Fruit fly (Drosophila melanogaster) whole organism, wandering third instar larva: ENCODE results near the gene CG9961.

Experiments
- Myc ChIP-seq: fragments of >200 bp; optimal IDR thresholded peaks from 2 replicates; lab custom pipeline; 2017
- Vsx2 ChIP-seq: fragments of 200-300, 225-300 bp; sonication (Bioruptor generic); optimal IDR thresholded peaks from 2 replicates; lab custom pipeline; 2018; ENCODE audit warnings: missing biosample characterization, missing genetic modification characterization; ENCODE audit not compliant: partially characterized antibody
- brk ChIP-seq: fragments of 200-800 bp; sonication (Bioruptor generic); optimal IDR thresholded peaks from 2 replicates; lab custom pipeline; 2016; ENCODE audit warnings: missing biosample characterization, mild to moderate bottlenecking, missing genetic modification characterization
- dl ChIP-seq, 2 experiments: fragments of 175-275, 200-275 bp in 1 of 2; fragments of 200-275 bp in 1 of 2; sonication (Bioruptor generic); optimal IDR thresholded peaks; lab custom pipeline; 2018; ENCODE audit warnings: mild to moderate bottlenecking in 2 of 2, missing biosample characterization in 2 of 2, missing genetic modification characterization in 2 of 2, moderate library complexity in 2 of 2; ENCODE audit not compliant: partially characterized antibody in 2 of 2, insufficient read depth in 1 of 2
- dmrt93B ChIP-seq: fragments of 200-800 bp; sonication (Bioruptor generic); optimal IDR thresholded peaks from 2 replicates; lab custom pipeline; 2018; ENCODE audit warnings: missing biosample characterization, mild to moderate bottlenecking, missing genetic modification characterization
- dsf ChIP-seq: sonication (Bioruptor generic); optimal IDR thresholded peaks from 2 replicates; lab custom pipeline; 2016; ENCODE audit warnings: missing biosample characterization, missing genetic modification characterization, borderline replicate concordance
- ey ChIP-seq: fragments of 200-800 bp; sonication (Bioruptor generic); optimal IDR thresholded peaks from 2 replicates; lab custom pipeline; 2016; ENCODE audit warnings: missing biosample characterization, missing genetic modification characterization
- fru ChIP-seq: fragments of 200-800 bp; sonication (Bioruptor generic); optimal IDR thresholded peaks from 3 replicates; lab custom pipeline; 2016; ENCODE audit warnings: missing biosample characterization, mild to moderate bottlenecking, missing genetic modification characterization
- usp ChIP-seq: fragments of >200 bp; optimal IDR thresholded peaks from 2 replicates; lab custom pipeline; 2017; ENCODE audit warnings: missing biosample characterization, missing genetic modification characterization

DNA sequence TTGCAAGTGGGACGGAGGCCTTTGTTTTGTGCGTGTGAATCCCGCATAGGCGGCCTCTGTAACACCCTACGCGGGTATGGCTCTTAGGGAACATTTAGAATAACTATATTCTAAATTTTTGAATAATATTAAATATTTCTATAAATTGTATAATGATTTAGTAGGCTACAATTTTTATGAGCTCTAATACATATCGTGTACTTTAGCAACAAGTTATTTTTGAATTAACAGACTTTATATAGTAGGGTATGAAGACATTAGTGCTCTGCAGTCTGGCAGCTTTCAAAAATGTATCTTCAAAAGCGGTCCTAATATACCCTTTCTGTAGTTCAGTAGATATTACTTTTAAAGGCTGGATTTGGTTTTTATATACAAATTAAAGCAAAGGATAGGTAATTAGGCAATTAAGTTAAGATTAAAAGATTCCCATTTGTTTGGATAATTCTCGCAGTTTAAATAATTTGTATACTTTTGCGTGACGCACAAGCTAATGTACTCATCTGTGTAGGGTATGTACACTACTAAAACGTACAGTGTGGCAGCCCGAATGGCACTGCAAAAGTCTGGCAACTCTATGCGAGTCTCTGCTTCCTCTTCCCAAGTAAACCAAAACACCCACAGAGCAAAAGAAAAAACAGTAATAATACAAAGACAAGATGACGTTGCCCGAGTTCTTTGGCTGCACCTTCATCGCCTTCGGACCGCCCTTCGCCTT, 21.1 kb upstream of the CG9961 start, which contains the start of the genes Snx21 and aph-1:
- TF ChIP-seq Myc (lab: Kevin White, UChicago) (peak; percentile 34), fru (GFP tag; lab: Kevin White, UChicago) (peak; percentile 90), Vsx2 (GFP tag; lab: Kevin White, UChicago) (no peak), dl (GFP tag; optimal IDR thresholded peaks at IDR 0.05; lab: Kevin White, UChicago; ENCODE audit: insufficient read depth in 1 of 2, partially characterized antibody in 2 of 2) (no peak), brk (no peak), usp (GFP tag; lab: Kevin White, UChicago) (no peak), ey (GFP tag; lab: Kevin White, UChicago) (peak; percentile 90), dsf (GFP tag; lab: Kevin White, UChicago) (peak; percentile 67), dmrt93B (peak; percentile 82)
